Worm (Caenorhabditis elegans) whole organism, L4 larva: Measurements from ENCODE around the gene asp-12.

Experiments
- ceh-20 ChIP-seq: fragments of 200-800 bp; sonication (Bioruptor generic); IDR thresholded peaks from 2 replicates; pipeline ENCODE4 v1.3.6; 2022; ENCODE audit warnings: missing genetic modification reagents, missing genetic modification characterization, missing compliant biosample characterization
- fkh-10 ChIP-seq: fragments of 150-350 bp; optimal IDR thresholded peaks from 2 replicates; lab custom pipeline; 2014; ENCODE audit warnings: missing biosample characterization, missing genetic modification reagents, missing genetic modification characterization
- lin-13 ChIP-seq: fragments of 150-350 bp; optimal IDR thresholded peaks from 2 replicates; lab custom pipeline; 2014; ENCODE audit warnings: missing biosample characterization, missing genetic modification reagents, missing genetic modification characterization
- mxl-2 ChIP-seq: fragments of 200-800 bp; sonication (Bioruptor generic); conservative IDR thresholded peaks from 2 replicates; pipeline ENCODE4 v1.3.6; 2022; ENCODE audit warnings: missing genetic modification reagents, missing genetic modification characterization, missing compliant biosample characterization
- nhr-237 ChIP-seq: sonication (generic microtip); optimal IDR thresholded peaks from 2 replicates; lab custom pipeline; 2017; ENCODE audit warnings: missing biosample characterization, missing genetic modification characterization
- nhr-6 ChIP-seq: fragments of 150-350 bp; optimal IDR thresholded peaks from 2 replicates; lab custom pipeline; 2014; ENCODE audit warnings: missing biosample characterization, missing genetic modification characterization
- pqm-1 ChIP-seq: sonication (generic microtip); optimal IDR thresholded peaks from 2 replicates; lab custom pipeline; 2017; ENCODE audit warnings: missing biosample characterization, missing genetic modification characterization
- skn-1 ChIP-seq: fragments of 150-350 bp; optimal IDR thresholded peaks from 2 replicates; lab custom pipeline; 2014; ENCODE audit warnings: missing biosample characterization, missing genetic modification characterization

DNA sequence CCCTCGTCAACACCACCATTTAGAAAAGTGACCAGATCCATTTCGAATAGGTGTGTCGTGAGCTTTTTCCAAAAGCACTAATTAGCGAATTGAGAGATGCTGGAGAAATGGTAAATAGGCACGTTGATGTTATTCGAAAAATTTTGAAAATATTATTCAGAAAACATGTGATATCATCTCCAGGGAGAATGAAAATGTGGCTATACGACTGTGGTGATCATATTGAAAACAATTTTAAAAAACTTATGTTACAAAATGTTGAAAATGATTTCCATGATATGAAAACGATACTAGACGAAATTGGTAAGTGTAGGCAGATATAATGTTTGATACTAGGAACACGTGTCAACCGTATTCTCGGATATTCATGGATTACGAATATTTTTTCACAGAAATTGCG is 42.2 kb upstream of the asp-12 start, which contains the start of gene K07C11.10:
- TF ChIP-seq nhr-237 (tag; lab: Kevin White, UChicago) (no peak), ceh-20 (GFP tag; lab: Robert Waterston, UW) (no peak), mxl-2 (GFP tag; lab: Robert Waterston, UW) (no peak), skn-1 (no peak), lin-13 (GFP tag; lab: Kevin White, UChicago) (no peak), fkh-10 (GFP tag; lab: Kevin White, UChicago) (no peak), pqm-1 (no peak), nhr-6 (no peak)
